Worm (Caenorhabditis elegans) whole organism, L4 larva: Measurements from ENCODE around the gene fipr-13.

ENCODE experiments used
- nhr-237 ChIP-seq: sonication (generic microtip); optimal IDR thresholded peaks from 2 replicates; lab custom pipeline; 2017; ENCODE audit warnings: missing biosample characterization, missing genetic modification characterization
- ztf-7 ChIP-seq: fragments of 150-350 bp; optimal IDR thresholded peaks from 2 replicates; lab custom pipeline; 2014; ENCODE audit warnings: missing biosample characterization, missing genetic modification characterization

DNA sequence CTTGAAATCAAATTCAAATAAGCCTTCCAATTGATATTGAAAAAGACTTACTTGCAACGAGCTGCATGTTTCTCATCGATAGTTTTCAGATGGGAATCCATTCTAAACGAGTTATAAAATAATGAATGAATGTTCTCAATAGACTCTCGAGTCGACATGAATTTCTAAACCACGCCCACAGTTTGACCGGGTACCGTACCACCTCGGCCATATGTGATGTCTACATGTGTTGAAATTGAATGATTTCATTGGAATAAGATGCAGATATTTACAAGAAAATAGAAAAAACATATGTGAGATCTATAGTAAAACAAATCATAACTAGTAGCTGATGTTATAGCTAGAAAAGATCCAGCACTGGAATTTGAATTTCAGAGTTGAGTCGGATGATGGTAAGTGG lies 26.1 kb downstream of the fipr-13 start, which contains the start of gene R04B5.7:
- TF ChIP-seq nhr-237 (tag; lab: Kevin White, UChicago) (no peak), ztf-7 (tag; lab: Kevin White, UChicago) (no peak)
